Worm (Caenorhabditis elegans): ENCODE measurements around the gene ZK829.9.

ZK829.9 gene

DNA sequence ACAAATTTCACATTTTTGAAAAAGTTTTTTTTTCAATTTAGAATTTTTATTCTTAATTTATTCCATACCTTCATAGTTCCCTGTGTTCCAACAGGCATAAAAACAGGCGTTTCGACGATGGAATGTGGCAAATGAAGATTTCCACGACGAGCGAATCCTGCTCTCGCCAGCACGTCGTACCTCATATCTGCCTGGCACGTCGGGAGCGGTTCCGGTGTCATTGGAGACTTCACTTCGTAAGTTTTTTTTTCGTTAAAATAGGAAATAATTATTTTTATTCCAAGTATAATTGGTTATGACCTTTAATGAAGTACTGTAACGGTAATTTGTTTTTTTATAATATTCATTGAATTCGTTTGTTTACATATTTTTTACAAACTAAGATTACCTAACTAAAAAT, 10.8 kb upstream of the ZK829.9 start, which contains the start of gene tgt-1:
TSS of gene tgt-1 (minus strand) at position 232 of the 400 bp plus-strand sequence.
- TF ChIP-seq nhr-48 (tag; optimal IDR thresholded peaks at IDR 0.05) = no peak
- TF ChIP-seq nhr-11 (tag; optimal IDR thresholded peaks at IDR 0.05) = no peak
- no peak for TF ChIP-seq pha-4 (GFP tag; IDR thresholded peaks at IDR 0.05)
- TF ChIP-seq pha-4 (tag; optimal IDR thresholded peaks at IDR 0.05) = no peak
- TF ChIP-seq ceh-32 (tag; optimal IDR thresholded peaks at IDR 0.05; ENCODE audit: poor library complexity) = no peak
- TF ChIP-seq spr-3 (GFP tag; optimal IDR thresholded peaks at IDR 0.05) = no peak
- TF ChIP-seq hmg-1.1 (GFP tag; IDR thresholded peaks at IDR 0.05) = no peak
- TF ChIP-seq nhr-42 (GFP tag; IDR thresholded peaks at IDR 0.05) = no peak
- no peak for TF ChIP-seq fkh-10 (GFP tag; optimal IDR thresholded peaks at IDR 0.05)
- TF ChIP-seq daf-16 (GFP tag; optimal IDR thresholded peaks at IDR 0.05) = no peak
- TF ChIP-seq daf-16 (tag; optimal IDR thresholded peaks at IDR 0.05) = no peak
- no peak for TF ChIP-seq lin-15B (tag; optimal IDR thresholded peaks at IDR 0.05)
- no peak for TF ChIP-seq snpc-1.2 (GFP tag; IDR thresholded peaks at IDR 0.05)
- TF ChIP-seq D1046.2 (GFP tag; IDR thresholded peaks at IDR 0.05) = no peak
- no peak for TF ChIP-seq nhr-41 (GFP tag; IDR thresholded peaks at IDR 0.05)
- TF ChIP-seq duxl-1 (tag; optimal IDR thresholded peaks at IDR 0.05; ENCODE audit: poor library complexity) = no peak
- no peak for TF ChIP-seq arid-1 (GFP tag; conservative IDR thresholded peaks at IDR 0.05)
- TF ChIP-seq lin-38 (GFP tag; IDR thresholded peaks at IDR 0.05) = peak; percentile 43
- TF ChIP-seq aha-1 (tag) = peak; percentile 36
- TF ChIP-seq jun-1 (tag; optimal IDR thresholded peaks at IDR 0.05) = no peak
- TF ChIP-seq daf-19 (GFP tag; conservative IDR thresholded peaks at IDR 0.05) = no peak
- TF ChIP-seq lsy-2 (tag; optimal IDR thresholded peaks at IDR 0.05) = peak in 1 of 2 experiments; percentile 1
- TF ChIP-seq ztf-7 (tag; optimal IDR thresholded peaks at IDR 0.05) = no peak
- TF ChIP-seq mdt-29 (GFP tag; IDR thresholded peaks at IDR 0.05) = 0 out of 2 replicates have a peak, but pooled peaks have one; percentile 38
- TF ChIP-seq nhr-102 (tag; optimal IDR thresholded peaks at IDR 0.05) = peak; percentile 18
- TF ChIP-seq snpc-4 (tag; optimal IDR thresholded peaks at IDR 0.05) = no peak
- TF ChIP-seq sdz-12 (GFP tag; optimal IDR thresholded peaks at IDR 0.05) = no peak
- TF ChIP-seq dmd-9 (GFP tag; IDR thresholded peaks at IDR 0.05) = no peak
- no peak for TF ChIP-seq T20F7.1 (GFP tag; optimal IDR thresholded peaks at IDR 0.05)
- TF ChIP-seq nhr-25 (tag; optimal IDR thresholded peaks at IDR 0.05; ENCODE audit: borderline replicate concordance, insufficient read depth) = no peak
- no peak for TF ChIP-seq nhr-76 (tag; optimal IDR thresholded peaks at IDR 0.05)
- TF ChIP-seq rbr-2 (tag; optimal IDR thresholded peaks at IDR 0.05) = no peak
- no peak for TF ChIP-seq daf-12 (tag; optimal IDR thresholded peaks at IDR 0.05)
- no peak for TF ChIP-seq F37D6.2 (tag; optimal IDR thresholded peaks at IDR 0.05)
- TF ChIP-seq ceh-28 (tag; optimal IDR thresholded peaks at IDR 0.05) = no peak
- no peak for TF ChIP-seq hlh-11 (tag; optimal IDR thresholded peaks at IDR 0.05)
- TF ChIP-seq ama-1 (optimal IDR thresholded peaks at IDR 0.05) = peak; percentile 47
- no peak for TF ChIP-seq hif-1 (tag; optimal IDR thresholded peaks at IDR 0.05)
- TF ChIP-seq tag-97 (GFP tag; IDR thresholded peaks at IDR 0.05) = no peak
- no peak for TF ChIP-seq F10B5.3 (tag; optimal IDR thresholded peaks at IDR 0.05)
- TF ChIP-seq php-3 (GFP tag; IDR thresholded peaks at IDR 0.05) = no peak
- no peak for TF ChIP-seq T26A8.4 (GFP tag; IDR thresholded peaks at IDR 0.05)
